Fruit fly (Drosophila melanogaster): ENCODE data around the gene Obp8a.

Gene Obp8a

DNA sequence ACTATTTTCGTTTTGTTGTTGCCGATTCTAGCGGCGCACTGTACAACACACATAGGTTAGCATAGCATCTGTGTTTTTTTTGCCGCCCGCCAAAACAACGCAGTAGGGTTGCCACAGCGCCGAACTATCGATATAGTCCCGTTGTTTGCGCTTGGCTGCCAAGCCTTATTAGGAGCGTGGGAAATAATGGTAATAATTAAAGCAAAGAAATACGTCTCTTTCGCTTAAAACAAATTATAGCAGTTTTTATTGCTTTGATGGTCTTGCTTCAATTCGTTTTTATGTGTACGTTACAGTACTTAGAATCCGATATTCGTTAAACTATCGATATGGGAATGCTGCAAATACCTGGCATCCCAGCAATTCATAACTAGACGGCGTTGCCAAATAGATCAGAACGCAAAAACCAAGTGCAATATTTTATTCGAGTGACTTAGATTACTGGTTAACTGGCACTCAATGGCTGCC, 28.8 kb downstream of the Obp8a start, which contains the start of the genes mxc and Larp7 (continued):
- TF ChIP-seq oc (tag; optimal IDR thresholded peaks at IDR 0.05) (no peak), Optix (GFP tag; IDR thresholded peaks at IDR 0.05) (peak; percentile 32; the same call in 1 of the 3 replicates), Mes4 (GFP tag; optimal IDR thresholded peaks at IDR 0.05) (peak; percentile 40), dmrt11E (tag; optimal IDR thresholded peaks at IDR 0.05) (peak; percentile 39), slou (GFP tag; optimal IDR thresholded peaks at IDR 0.05) (no peak), nerfin-1 (tag; optimal IDR thresholded peaks at IDR 0.05) (peak; percentile 47), CG18262 (tag; optimal IDR thresholded peaks at IDR 0.05) (no peak), Six4 (GFP tag; optimal IDR thresholded peaks at IDR 0.05) (peak; percentile 42), mam (GFP tag; optimal IDR thresholded peaks at IDR 0.05) (peak; percentile 69), CG16815 (GFP tag; optimal IDR thresholded peaks at IDR 0.05) (no peak), Bgb (GFP tag; IDR thresholded peaks at IDR 0.05; ENCODE audit: partially characterized antibody) (peak; percentile 73), Aef1 (GFP tag; IDR thresholded peaks at IDR 0.05) (peak; percentile 62), Dek (tag; optimal IDR thresholded peaks at IDR 0.05) (no peak), mld (GFP tag; IDR thresholded peaks at IDR 0.05; ENCODE audit: partially characterized antibody) (peak; percentile 64; the same call in 1 of the 3 replicates), CG1024 (GFP tag; IDR thresholded peaks at IDR 0.05) (no peak), crc (GFP tag; optimal IDR thresholded peaks at IDR 0.05) (no peak), CG13296 (GFP tag; optimal IDR thresholded peaks at IDR 0.05) (no peak), run (tag; optimal IDR thresholded peaks at IDR 0.05) (no peak), CG12236 (GFP tag; optimal IDR thresholded peaks at IDR 0.05) (no peak), gcm (GFP tag; optimal IDR thresholded peaks at IDR 0.05) (no peak), CG4617 (GFP tag; optimal IDR thresholded peaks at IDR 0.05; ENCODE audit: borderline replicate concordance) (peak; percentile 77), lov (optimal IDR thresholded peaks at IDR 0.05) (no peak), lov (GFP tag; IDR thresholded peaks at IDR 0.05) (no peak), CG10462 (GFP tag; optimal IDR thresholded peaks at IDR 0.05) (peak; percentile 32), CkIIα-i1 (GFP tag; IDR thresholded peaks at IDR 0.05) (no peak), CG10654 (GFP tag; optimal IDR thresholded peaks at IDR 0.05) (peak; percentile 41), CG10267 (tag; optimal IDR thresholded peaks at IDR 0.05) (peak; percentile 80), vvl (GFP tag; IDR thresholded peaks at IDR 0.05) (peak; percentile 21; the same call in 1 of the 2 replicates), Sry-β (GFP tag; optimal IDR thresholded peaks at IDR 0.05) (no peak), danr (GFP tag; IDR thresholded peaks at IDR 0.05) (peak; percentile 35; the same call in 1 of the 2 replicates), CG31441 (GFP tag; IDR thresholded peaks at IDR 0.05) (no peak), CG7928 (GFP tag; optimal IDR thresholded peaks at IDR 0.05) (no peak), kni (GFP tag; optimal IDR thresholded peaks at IDR 0.05) (peak; percentile 30), nerfin-2 (GFP tag; IDR thresholded peaks at IDR 0.05; ENCODE audit: partially characterized antibody) (peak; percentile 81), Bdp1 (GFP tag; optimal IDR thresholded peaks at IDR 0.05) (peak; percentile 46), CG14050 (GFP tag; IDR thresholded peaks at IDR 0.05) (peak; percentile 24; the same call in 1 of the 3 replicates), CG6683 (GFP tag; optimal IDR thresholded peaks at IDR 0.05) (no peak), CG11560 (tag; IDR thresholded peaks at IDR 0.05) (0 out of 3 replicates have a peak, but pooled peaks have one; percentile 50), CG12299 (tag; optimal IDR thresholded peaks at IDR 0.05) (peak; percentile 8), Camta (GFP tag; optimal IDR thresholded peaks at IDR 0.05) (peak; percentile 11), Tbp (GFP tag; optimal IDR thresholded peaks at IDR 0.05) (no peak), hth (optimal IDR thresholded peaks at IDR 0.05) (no peak), CG8388 (GFP tag; optimal IDR thresholded peaks at IDR 0.05) (peak; percentile 7), CG6765 (GFP tag; optimal IDR thresholded peaks at IDR 0.05) (no peak), HmgZ (tag; optimal IDR thresholded peaks at IDR 0.05) (peak; percentile 77), ase (GFP tag; IDR thresholded peaks at IDR 0.05) (no peak), Ptx1 (GFP tag; IDR thresholded peaks at IDR 0.05) (peak; percentile 55; the same call in 1 of the 2 replicates), dm (GFP tag; optimal IDR thresholded peaks at IDR 0.05) (peak; percentile 76), bsh (GFP tag; optimal IDR thresholded peaks at IDR 0.05) (peak in 1 of 2 experiments; percentile 36), Hand (GFP tag; optimal IDR thresholded peaks at IDR 0.05) (no peak), Lpt (GFP tag; optimal IDR thresholded peaks at IDR 0.05) (no peak)

Data from whole organism, embryonic.